Worm (Caenorhabditis elegans) whole organism, L3 larva: Measurements from ENCODE around the gene Y39E4B.11.

Source experiments
- R02D3.7 ChIP-seq: fragments of 150-350 bp; optimal IDR thresholded peaks from 2 replicates; lab custom pipeline; 2014; ENCODE audit warnings: missing biosample characterization, missing genetic modification characterization
- ceh-28 ChIP-seq: fragments of 150-350 bp; optimal IDR thresholded peaks from 2 replicates; lab custom pipeline; 2014; ENCODE audit warnings: missing biosample characterization, missing genetic modification reagents, missing genetic modification characterization
- ceh-82 ChIP-seq: fragments of 150-350 bp; optimal IDR thresholded peaks from 2 replicates; lab custom pipeline; 2014; ENCODE audit warnings: missing biosample characterization, missing genetic modification characterization
- egl-5 ChIP-seq: fragments of 150-350 bp; optimal IDR thresholded peaks from 2 replicates; lab custom pipeline; 2017; ENCODE audit warnings: missing biosample characterization, missing genetic modification reagents, missing genetic modification characterization, inconsistent platforms
- elt-1 ChIP-seq: fragments of 150-350 bp; optimal IDR thresholded peaks from 2 replicates; lab custom pipeline; 2014; ENCODE audit warnings: missing biosample characterization, missing genetic modification characterization
- fkh-2 ChIP-seq: fragments of 150-350 bp; optimal IDR thresholded peaks from 2 replicates; lab custom pipeline; 2014; ENCODE audit warnings: missing biosample characterization, missing genetic modification reagents, missing genetic modification characterization
- hmg-11 ChIP-seq: sonication (generic microtip); optimal IDR thresholded peaks from 2 replicates; lab custom pipeline; 2016; ENCODE audit warnings: missing genetic modification characterization, missing compliant biosample characterization
- jun-1 ChIP-seq: fragments of 150-350 bp; optimal IDR thresholded peaks from 2 replicates; lab custom pipeline; 2014; ENCODE audit warnings: missing biosample characterization, missing genetic modification reagents, missing genetic modification characterization
- mdl-1 ChIP-seq: fragments of 150-350 bp; optimal IDR thresholded peaks from 2 replicates; lab custom pipeline; 2014; ENCODE audit warnings: missing biosample characterization, missing genetic modification characterization
- mml-1 ChIP-seq: fragments of 150-350 bp; sonication (generic microtip); optimal IDR thresholded peaks from 3 replicates; lab custom pipeline; 2014; ENCODE audit warnings: missing biosample characterization, missing genetic modification characterization
- nhr-77 ChIP-seq: fragments of 150-350 bp; optimal IDR thresholded peaks from 2 replicates; lab custom pipeline; 2014; ENCODE audit warnings: missing biosample characterization, missing genetic modification characterization

Gene Y39E4B.11

ce11 chrIII:13256438-13256928 lies 51.7 kb downstream of the Y39E4B.11 start, which contains the start of gene F56A8.3 (continued):
- peak; percentile 41 for TF ChIP-seq ceh-28 (tag; lab: Kevin White, UChicago)
- TF ChIP-seq hmg-11 (tag; lab: Kevin White, UChicago), result peak; percentile 54
- TF ChIP-seq ceh-82, result no peak
- TF ChIP-seq jun-1 (tag; lab: Kevin White, UChicago), result peak; percentile 16
- no peak for TF ChIP-seq fkh-2 (tag; lab: Kevin White, UChicago)
- TF ChIP-seq mdl-1 (tag; lab: Kevin White, UChicago), result no peak
- TF ChIP-seq elt-1 (tag; lab: Kevin White, UChicago), result no peak
- no peak for TF ChIP-seq mml-1
- peak; percentile 43 for TF ChIP-seq egl-5 (tag; lab: Kevin White, UChicago)
- no peak for TF ChIP-seq nhr-77
- peak; percentile 97 for TF ChIP-seq R02D3.7 (tag; lab: Kevin White, UChicago)
- TF ChIP-seq, all 47 proteins: peak for 16
